Fruit fly (Drosophila melanogaster) whole organism, embryonic: ENCODE measurements around the gene CG31661.
A peak's percentile ranks its signal among the peaks of the same experiment; 100 is the strongest.

Experiments used
- Ada2b ChIP-seq: fragments of 200-800 bp; sonication (Bioruptor generic); IDR thresholded peaks from 2 replicates; pipeline ENCODE4 v1.3.6; 2022; ENCODE audit warnings: missing biosample characterization, missing genetic modification characterization
- CG12391 ChIP-seq: fragments of 200-800 bp; sonication (Bioruptor generic); optimal IDR thresholded peaks from 3 replicates; lab custom pipeline; 2018; ENCODE audit warnings: missing biosample characterization, mild to moderate bottlenecking, missing genetic modification characterization, moderate library complexity
- CG13123 ChIP-seq: fragments of 200-800 bp; sonication (Bioruptor generic); optimal IDR thresholded peaks from 2 replicates; lab custom pipeline; 2016; ENCODE audit warnings: missing biosample characterization, missing genetic modification characterization
- CG13894 ChIP-seq: fragments of 200-800 bp; sonication (Bioruptor generic); optimal IDR thresholded peaks from 3 replicates; lab custom pipeline; 2018; ENCODE audit warnings: missing biosample characterization, mild to moderate bottlenecking, missing genetic modification characterization, moderate library complexity
- CG15269 ChIP-seq: fragments of 200-800 bp; sonication (Bioruptor generic); optimal IDR thresholded peaks from 2 replicates; lab custom pipeline; 2018; ENCODE audit warnings: missing biosample characterization, mild to moderate bottlenecking, missing genetic modification characterization, moderate library complexity
- CG15696 ChIP-seq: fragments of 200-800 bp; sonication (Bioruptor generic); optimal IDR thresholded peaks from 2 replicates; lab custom pipeline; 2019; ENCODE audit warnings: missing biosample characterization, mild to moderate bottlenecking, missing genetic modification characterization, moderate library complexity
- CG2120 ChIP-seq: fragments of 200-800 bp; sonication (Bioruptor generic); optimal IDR thresholded peaks from 3 replicates; lab custom pipeline; 2016; ENCODE audit warnings: missing biosample characterization, missing genetic modification characterization
- CG31441 ChIP-seq: fragments of 200-800 bp; sonication (Bioruptor generic); IDR thresholded peaks from 2 replicates; pipeline ENCODE4 v1.3.6; 2022; ENCODE audit warnings: missing biosample characterization, missing genetic modification characterization
- CG3407 ChIP-seq: fragments of 200-800 bp; sonication (Bioruptor generic); optimal IDR thresholded peaks from 2 replicates; lab custom pipeline; 2018; ENCODE audit warnings: missing biosample characterization, mild to moderate bottlenecking, missing genetic modification characterization
- CG4404 ChIP-seq: fragments of 200-800 bp; sonication (Bioruptor generic); IDR thresholded peaks from 2 replicates; pipeline ENCODE4 v1.3.6; 2022; ENCODE audit warnings: missing biosample characterization, missing genetic modification characterization
- CG6854 ChIP-seq: fragments of 200-800 bp; sonication (Bioruptor generic); optimal IDR thresholded peaks from 3 replicates; lab custom pipeline; 2017; ENCODE audit warnings: missing biosample characterization, mild to moderate bottlenecking, missing genetic modification characterization
- CG7928 ChIP-seq: fragments of 200-800 bp; sonication (Bioruptor generic); optimal IDR thresholded peaks from 2 replicates; lab custom pipeline; 2017; ENCODE audit warnings: missing biosample characterization, mild to moderate bottlenecking, missing genetic modification characterization
- CG8944 ChIP-seq: fragments of 200-800 bp; sonication (Bioruptor generic); optimal IDR thresholded peaks from 3 replicates; lab custom pipeline; 2016; ENCODE audit warnings: missing biosample characterization, missing genetic modification characterization
- CG9727 ChIP-seq: fragments of 200-800 bp; sonication (Bioruptor generic); optimal IDR thresholded peaks from 3 replicates; lab custom pipeline; 2017; ENCODE audit warnings: missing biosample characterization, mild to moderate bottlenecking, missing genetic modification characterization
- CrebB ChIP-seq: fragments of 200-800 bp; sonication (Bioruptor generic); optimal IDR thresholded peaks from 3 replicates; lab custom pipeline; 2018; ENCODE audit warnings: missing biosample characterization, mild to moderate bottlenecking, missing genetic modification characterization
- Dbx ChIP-seq: fragments of 200-800 bp; sonication (Bioruptor generic); IDR thresholded peaks from 3 replicates; pipeline ENCODE4 v1.3.6; 2022; ENCODE audit warnings: missing biosample characterization, missing genetic modification characterization
- E2f2 ChIP-seq: fragments of 200-800 bp; sonication (Bioruptor generic); IDR thresholded peaks from 2 replicates; pipeline ENCODE4 v1.3.6; 2022; ENCODE audit warnings: missing biosample characterization, missing genetic modification characterization
- Ets97D ChIP-seq: fragments of 200-800 bp; sonication (Bioruptor generic); optimal IDR thresholded peaks from 3 replicates; lab custom pipeline; 2016; ENCODE audit warnings: missing biosample characterization, missing genetic modification characterization
- Fer1 ChIP-seq: fragments of 200-800 bp; sonication (Bioruptor generic); optimal IDR thresholded peaks from 2 replicates; lab custom pipeline; 2017; ENCODE audit warnings: missing biosample characterization, mild to moderate bottlenecking, missing genetic modification characterization
- Gsc ChIP-seq: fragments of 200-800 bp; sonication (Bioruptor generic); IDR thresholded peaks from 2 replicates; pipeline ENCODE4 v1.3.6; 2022; ENCODE audit warnings: missing biosample characterization, missing genetic modification characterization
- Gug ChIP-seq: fragments of 200-800 bp; sonication (Bioruptor generic); IDR thresholded peaks from 4 replicates; pipeline ENCODE4 v1.3.6; 2022; ENCODE audit warnings: missing biosample characterization, missing genetic modification characterization
- Hey ChIP-seq: fragments of 200-800 bp; sonication (Bioruptor generic); optimal IDR thresholded peaks from 3 replicates; lab custom pipeline; 2018; ENCODE audit warnings: missing biosample characterization, mild to moderate bottlenecking, missing genetic modification characterization
- Hmr ChIP-seq: fragments of 200-800 bp; sonication (Bioruptor generic); optimal IDR thresholded peaks from 3 replicates; lab custom pipeline; 2017; ENCODE audit warnings: mild to moderate bottlenecking, missing biosample characterization, missing genetic modification reagents, missing genetic modification characterization
- Kr ChIP-seq: fragments of 200-800 bp; sonication (Bioruptor generic); optimal IDR thresholded peaks from 2 replicates; lab custom pipeline; 2017; ENCODE audit warnings: missing biosample characterization, mild to moderate bottlenecking, missing genetic modification characterization
- NC2α ChIP-seq: fragments of 200-800 bp; sonication (Bioruptor generic); optimal IDR thresholded peaks from 2 replicates; lab custom pipeline; 2016; ENCODE audit warnings: missing biosample characterization, missing genetic modification characterization
- NC2β ChIP-seq: fragments of 200-800 bp; sonication (Bioruptor generic); optimal IDR thresholded peaks from 2 replicates; lab custom pipeline; 2016; ENCODE audit warnings: missing biosample characterization, missing genetic modification characterization
- Sry-β ChIP-seq: fragments of 200-800 bp; sonication (Bioruptor generic); optimal IDR thresholded peaks from 2 replicates; lab custom pipeline; 2018; ENCODE audit warnings: missing biosample characterization, mild to moderate bottlenecking, missing genetic modification characterization, moderate library complexity
- Trl ChIP-seq, 3 experiments: fragments of >200 bp in 2 of 3; fragments of 200-800 bp in 1 of 3; sonication (Bioruptor generic) in 1 of 3; optimal IDR thresholded peaks; 2 replicates in 1 of 3; 3 replicates in 2 of 3; lab custom pipeline; 2016 to 2017; ENCODE audit warnings: missing biosample characterization in 1 of 3, missing genetic modification characterization in 1 of 3
- bsh ChIP-seq, 2 experiments: fragments of 200-800 bp; sonication (Bioruptor generic); optimal IDR thresholded peaks; 2 replicates each; lab custom pipeline; 2017 to 2018; ENCODE audit warnings: mild to moderate bottlenecking in 2 of 2, missing biosample characterization in 2 of 2, missing genetic modification characterization in 2 of 2, moderate library complexity in 1 of 2
- cg ChIP-seq: fragments of 200-800 bp; sonication (Bioruptor generic); optimal IDR thresholded peaks from 3 replicates; lab custom pipeline; 2019; ENCODE audit warnings: missing biosample characterization, mild to moderate bottlenecking, missing genetic modification characterization, moderate library complexity
- ci ChIP-seq: fragments of 200-800 bp; sonication (Bioruptor generic); IDR thresholded peaks from 3 replicates; pipeline ENCODE4 v1.3.6; 2022; ENCODE audit warnings: missing biosample characterization, missing genetic modification characterization
- dpn ChIP-seq, 2 experiments: fragments of 200-800 bp; sonication (Bioruptor generic); optimal IDR thresholded peaks; 3 replicates each; lab custom pipeline; 2016; ENCODE audit warnings: missing biosample characterization in 2 of 2, missing genetic modification characterization in 2 of 2
- hth ChIP-seq: fragments of >200 bp; optimal IDR thresholded peaks from 2 replicates; lab custom pipeline; 2017; ENCODE audit warnings: inconsistent platforms
- kni ChIP-seq: fragments of 200-800 bp; sonication (Bioruptor generic); optimal IDR thresholded peaks from 3 replicates; lab custom pipeline; 2017; ENCODE audit warnings: mild to moderate bottlenecking, missing biosample characterization, missing genetic modification reagents, missing genetic modification characterization
- lmd ChIP-seq: fragments of 200-800 bp; sonication (Bioruptor generic); IDR thresholded peaks from 2 replicates; pipeline ENCODE4 v1.3.6; 2022; ENCODE audit warnings: missing biosample characterization, missing genetic modification characterization
- luna ChIP-seq: fragments of 200-800 bp; sonication (Bioruptor generic); optimal IDR thresholded peaks from 2 replicates; lab custom pipeline; 2016; ENCODE audit warnings: missing biosample characterization, missing genetic modification characterization
- mirr ChIP-seq: fragments of 200-800 bp; sonication (Bioruptor generic); optimal IDR thresholded peaks from 3 replicates; lab custom pipeline; 2018; ENCODE audit warnings: missing biosample characterization, mild to moderate bottlenecking, missing genetic modification characterization
- p53 ChIP-seq: fragments of 200-800 bp; sonication (Bioruptor generic); optimal IDR thresholded peaks from 2 replicates; lab custom pipeline; 2016; ENCODE audit warnings: missing biosample characterization, missing genetic modification characterization
- sens ChIP-seq: fragments of 200-800 bp; sonication (Bioruptor generic); peaks from one replicate; lab custom pipeline; 2016; ENCODE audit warnings: missing biosample characterization, missing genetic modification characterization
- slp2 ChIP-seq: fragments of 200-800 bp; sonication (Bioruptor generic); optimal IDR thresholded peaks from 2 replicates; lab custom pipeline; 2016; ENCODE audit warnings: missing biosample characterization, missing genetic modification characterization
- sqz ChIP-seq: fragments of 200-800 bp; sonication (Bioruptor generic); optimal IDR thresholded peaks from 3 replicates; lab custom pipeline; 2018; ENCODE audit warnings: missing biosample characterization, mild to moderate bottlenecking, missing genetic modification characterization
- sr ChIP-seq: fragments of 200-800 bp; sonication (Bioruptor generic); IDR thresholded peaks from 3 replicates; pipeline ENCODE4 v1.3.6; 2022; ENCODE audit warnings: missing biosample characterization, missing genetic modification characterization
- tap ChIP-seq: fragments of 200-800 bp; optimal IDR thresholded peaks from 3 replicates; lab custom pipeline; 2019; ENCODE audit warnings: missing biosample characterization, mild to moderate bottlenecking, missing genetic modification characterization, moderate library complexity
- tup ChIP-seq: fragments of 200-800 bp; sonication (Bioruptor generic); optimal IDR thresholded peaks from 2 replicates; lab custom pipeline; 2016; ENCODE audit warnings: missing biosample characterization, mild to moderate bottlenecking, missing genetic modification characterization, moderate library complexity
- twi ChIP-seq: fragments of 200-800 bp; optimal IDR thresholded peaks from 2 replicates; lab custom pipeline; 2019; ENCODE audit warnings: missing biosample characterization, mild to moderate bottlenecking, missing genetic modification characterization, moderate library complexity
- tx ChIP-seq: fragments of 200-800 bp; sonication (Bioruptor generic); optimal IDR thresholded peaks from 2 replicates; lab custom pipeline; 2016; ENCODE audit warnings: missing biosample characterization, missing genetic modification characterization
- unc-4 ChIP-seq: fragments of 200-800 bp; sonication (Bioruptor generic); IDR thresholded peaks from 2 replicates; pipeline ENCODE4 v1.3.6; 2022; ENCODE audit warnings: missing biosample characterization, missing genetic modification characterization; ENCODE audit not compliant: partially characterized antibody
- unpg ChIP-seq: fragments of 200-800 bp; sonication (Bioruptor generic); optimal IDR thresholded peaks from 3 replicates; lab custom pipeline; 2018; ENCODE audit warnings: missing biosample characterization, mild to moderate bottlenecking, missing genetic modification characterization, moderate library complexity
- wdn ChIP-seq: fragments of 200-800 bp; sonication (Bioruptor generic); IDR thresholded peaks from 2 replicates; pipeline ENCODE4 v1.3.6; 2022; ENCODE audit warnings: missing biosample characterization, missing genetic modification characterization
- zf30C ChIP-seq: fragments of 200-800 bp; sonication (Bioruptor generic); optimal IDR thresholded peaks from 3 replicates; lab custom pipeline; 2018; ENCODE audit warnings: missing biosample characterization, mild to moderate bottlenecking, missing genetic modification characterization

The CG31661 gene

DNA sequence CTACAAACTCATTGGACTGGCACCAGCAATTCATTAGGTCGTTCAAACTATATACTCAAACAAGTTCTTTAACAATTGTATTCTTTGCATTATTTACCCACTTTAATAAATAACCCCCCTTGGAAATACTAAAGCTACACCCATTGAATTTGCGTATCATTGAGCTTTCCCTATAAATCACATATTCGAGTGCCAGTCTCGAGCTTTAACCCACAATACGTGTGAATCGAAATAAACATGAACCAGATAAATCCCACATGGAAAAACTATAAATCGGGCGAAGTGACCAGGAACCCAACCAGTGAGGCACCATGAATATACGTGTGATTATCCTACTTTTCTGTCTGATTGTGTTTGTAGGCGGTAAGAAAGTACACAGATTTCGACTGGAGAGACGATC, at the start of gene CG31661:
CG31661 (plus strand) TSS at position 301 of the 400 bp plus-strand sequence.
- no peak for TF ChIP-seq CG15269 (tag; lab: Kevin White, UChicago)
- TF ChIP-seq hth = no peak
- no peak for TF ChIP-seq lmd (GFP tag; lab: Robert Waterston, UW)
- no peak for TF ChIP-seq unpg (GFP tag; lab: Kevin White, UChicago)
- TF ChIP-seq tap (tag; lab: Kevin White, UChicago) = no peak
- no peak for TF ChIP-seq Trl (optimal IDR thresholded peaks at IDR 0.05; lab: Kevin White, UChicago)
- no peak for TF ChIP-seq Trl (GFP tag; optimal IDR thresholded peaks at IDR 0.05; lab: Kevin White, UChicago)
- TF ChIP-seq CG7928 (GFP tag; lab: Kevin White, UChicago) = no peak
- no peak for TF ChIP-seq cg (GFP tag; lab: Kevin White, UChicago)
- TF ChIP-seq, all 482 proteins: peak for 0

- TF ChIP-seq tup (GFP tag; lab: Kevin White, UChicago) (no peak), CG4404 (no peak), Fer1 (GFP tag; lab: Kevin White, UChicago) (no peak), CG3407 (GFP tag; lab: Kevin White, UChicago) (no peak), luna (GFP tag; lab: Kevin White, UChicago) (no peak), Hey (peak; percentile 94), Gug (GFP tag; lab: Robert Waterston, UW) (no peak), p53 (GFP tag; lab: Kevin White, UChicago) (no peak), bsh (GFP tag; optimal IDR thresholded peaks at IDR 0.05; lab: Kevin White, UChicago) (no peak), NC2α (GFP tag; lab: Kevin White, UChicago) (no peak), Ets97D (GFP tag; lab: Kevin White, UChicago) (no peak), CG9727 (no peak), slp2 (GFP tag; lab: Kevin White, UChicago) (no peak), sens (peak; percentile 57), ci (GFP tag; lab: Robert Waterston, UW) (0 out of 3 replicates have a peak, but pooled peaks have one; percentile 20), E2f2 (GFP tag; lab: Robert Waterston, UW) (no peak), sr (GFP tag; lab: Robert Waterston, UW) (0 out of 3 replicates have a peak, but pooled peaks have one; percentile 12), Dbx (GFP tag; lab: Robert Waterston, UW) (no peak), NC2β (GFP tag; lab: Kevin White, UChicago) (no peak), CG13123 (GFP tag; lab: Kevin White, UChicago) (no peak), tx (no peak), twi (no peak), dpn (GFP tag; optimal IDR thresholded peaks at IDR 0.05; lab: Kevin White, UChicago) (no peak), Hmr (GFP tag; lab: Kevin White, UChicago) (no peak)
Observed at dm6 chr2L:1447652-1448051, 49.4 kb upstream of the CG31661 start.

DNA sequence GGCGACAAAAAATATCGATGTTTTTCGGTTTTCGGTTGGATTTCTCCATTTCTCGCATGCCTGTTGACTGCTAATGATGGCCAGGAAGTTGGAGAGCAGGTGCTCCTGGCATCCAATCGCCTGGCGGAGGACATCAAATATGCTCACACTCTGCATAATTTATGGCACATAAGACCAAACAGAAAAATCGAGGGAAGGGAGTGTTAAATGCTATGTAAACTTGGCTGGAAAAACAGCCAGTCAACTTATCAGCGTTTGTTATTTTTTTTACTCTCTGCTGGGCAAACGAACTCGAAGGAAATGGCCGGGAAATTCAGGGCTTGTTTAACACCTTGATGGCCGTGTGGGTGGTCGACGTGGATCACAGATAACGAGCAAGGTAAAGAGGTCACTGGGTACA, 48.9 kb upstream of the CG31661 start:
- TF ChIP-seq CG15696 (peak; percentile 51), wdn (GFP tag; lab: Robert Waterston, UW) (no peak), mirr (GFP tag; lab: Kevin White, UChicago) (no peak), unc-4 (no peak), CG12391 (tag; lab: Kevin White, UChicago) (no peak), CG6854 (GFP tag; lab: Kevin White, UChicago) (no peak), zf30C (GFP tag; lab: Kevin White, UChicago) (no peak), CG8944 (GFP tag; lab: Kevin White, UChicago) (no peak), CrebB (no peak), hth (no peak), Gug (GFP tag; lab: Robert Waterston, UW) (no peak), Gsc (GFP tag; lab: Robert Waterston, UW) (no peak), CG31441 (GFP tag; lab: Robert Waterston, UW) (no peak), Sry-β (no peak), kni (GFP tag; lab: Kevin White, UChicago) (peak; percentile 29), sqz (GFP tag; lab: Kevin White, UChicago) (peak; percentile 26), Kr (GFP tag; lab: Kevin White, UChicago) (peak; percentile 54), CG2120 (GFP tag; lab: Kevin White, UChicago) (no peak), CG13894 (tag; lab: Kevin White, UChicago) (no peak), Ada2b (GFP tag; lab: Robert Waterston, UW) (no peak)
